Worm (Caenorhabditis elegans) whole organism, L4/young adult: ENCODE data around the gene C10A4.1.

Experiments used
- W03F9.2 ChIP-seq: fragments of 150-350 bp; optimal IDR thresholded peaks from 2 replicates; lab custom pipeline; 2014; ENCODE audit warnings: missing biosample characterization, missing genetic modification characterization
- dao-5 ChIP-seq: sonication (generic microtip); optimal IDR thresholded peaks from 2 replicates; lab custom pipeline; 2016; ENCODE audit warnings: missing genotype, missing genetic modification characterization, moderate library complexity, missing compliant biosample characterization
- him-1 ChIP-seq: sonication (generic microtip); optimal IDR thresholded peaks from 2 replicates; lab custom pipeline; 2016; ENCODE audit warnings: missing genotype, missing genetic modification reagents, missing genetic modification characterization, missing compliant biosample characterization

C10A4.1 gene

DNA sequence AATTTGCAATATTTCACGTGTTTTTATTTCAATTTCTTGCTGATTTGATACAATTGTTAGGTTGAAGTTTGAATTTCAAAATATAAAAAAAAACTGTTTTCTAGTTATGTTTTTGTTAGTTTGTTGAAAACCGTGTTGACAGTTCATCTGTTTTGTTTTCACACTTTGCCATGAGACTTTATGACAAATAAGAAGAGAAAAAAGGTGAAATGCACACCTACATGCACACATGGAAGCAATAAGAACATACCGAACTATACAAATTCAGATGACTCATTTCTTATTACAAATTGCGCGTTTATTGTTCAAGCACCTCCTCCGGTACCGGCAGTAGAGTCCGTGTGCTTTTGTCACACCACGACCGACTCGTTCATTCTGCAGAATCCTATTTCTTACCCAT lies 4.4 kb downstream of the C10A4.1 start, which contains the start of gene C10A4.9:
C10A4.9 (plus strand) TSS at position 301 of the 400 bp plus-strand sequence.
- TF ChIP-seq dao-5 (tag; lab: Kevin White, UChicago) (no peak), him-1 (tag; lab: Kevin White, UChicago) (no peak), W03F9.2 (no peak)

DNA sequence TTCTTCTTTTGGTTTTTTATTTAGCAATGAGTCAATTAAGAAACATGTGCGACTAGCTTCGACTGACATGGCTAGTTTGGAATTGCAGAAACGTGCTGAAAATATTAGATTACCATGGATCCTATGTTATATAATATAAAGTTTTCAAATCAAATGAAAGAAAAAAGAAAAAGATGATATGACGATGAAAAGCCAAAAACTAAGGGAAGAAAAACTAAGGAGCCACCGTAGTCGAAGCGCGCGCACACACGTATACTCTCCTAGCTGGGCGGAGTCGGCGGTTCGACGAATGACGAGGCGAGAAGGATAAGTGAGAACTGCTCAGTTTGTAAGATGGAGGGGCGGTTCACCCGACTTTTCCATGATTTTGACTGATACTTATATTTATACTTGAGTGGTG lies 8.6 kb downstream of the C10A4.1 start, which contains the start of gene mnm-2:
mnm-2 (minus strand) TSS at position 101 of the 400 bp plus-strand sequence.
- no peak for TF ChIP-seq dao-5 (tag; lab: Kevin White, UChicago)
- no peak for TF ChIP-seq W03F9.2
- no peak for TF ChIP-seq him-1 (tag; lab: Kevin White, UChicago)

DNA sequence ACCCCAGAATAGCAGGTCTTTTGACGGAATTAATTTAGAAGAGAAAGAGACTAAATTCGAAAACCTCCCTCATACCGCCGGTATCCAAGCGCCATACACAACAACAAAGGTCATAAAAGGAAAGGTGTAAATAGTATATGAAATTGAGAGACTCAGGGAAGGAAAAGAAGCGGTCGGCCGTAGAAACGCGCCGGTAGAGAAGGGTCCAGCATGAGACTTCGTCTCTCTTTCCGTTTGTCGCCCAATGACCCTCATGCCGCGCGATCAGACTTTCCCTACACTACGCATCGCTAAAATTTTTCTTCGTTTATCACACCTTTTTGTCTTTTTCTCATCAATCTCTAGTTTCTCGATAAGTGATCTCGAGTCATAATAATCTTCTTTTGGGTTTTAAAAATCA lies 14.3 kb downstream of the C10A4.1 start:
- TF ChIP-seq him-1 (tag; lab: Kevin White, UChicago) = no peak
- no peak for TF ChIP-seq dao-5 (tag; lab: Kevin White, UChicago)
- TF ChIP-seq W03F9.2 = no peak

DNA sequence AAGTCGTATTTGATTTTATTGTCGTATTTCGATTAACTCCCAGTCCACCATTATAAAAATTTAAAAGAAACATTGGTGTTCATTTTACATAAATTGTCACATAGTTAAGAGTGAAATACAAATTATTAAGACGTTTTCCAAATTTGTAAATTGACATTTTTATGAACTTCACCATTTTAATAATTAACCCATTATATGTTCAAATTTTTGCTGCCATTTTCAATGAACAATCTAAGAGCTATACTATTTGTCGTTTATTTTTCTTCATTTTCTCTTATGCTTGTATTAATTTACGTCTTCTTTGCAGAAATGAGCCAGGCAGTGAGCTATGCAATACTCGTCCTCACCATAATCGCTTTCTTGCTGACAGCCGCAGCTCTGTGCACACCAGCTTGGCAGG lies 15.0 kb downstream of the C10A4.1 start, which contains the start of gene clc-2:
clc-2 (plus strand) TSS at position 301 of the 400 bp plus-strand sequence.
- TF ChIP-seq W03F9.2 (no peak), him-1 (tag; lab: Kevin White, UChicago) (no peak), dao-5 (tag; lab: Kevin White, UChicago) (no peak)

DNA sequence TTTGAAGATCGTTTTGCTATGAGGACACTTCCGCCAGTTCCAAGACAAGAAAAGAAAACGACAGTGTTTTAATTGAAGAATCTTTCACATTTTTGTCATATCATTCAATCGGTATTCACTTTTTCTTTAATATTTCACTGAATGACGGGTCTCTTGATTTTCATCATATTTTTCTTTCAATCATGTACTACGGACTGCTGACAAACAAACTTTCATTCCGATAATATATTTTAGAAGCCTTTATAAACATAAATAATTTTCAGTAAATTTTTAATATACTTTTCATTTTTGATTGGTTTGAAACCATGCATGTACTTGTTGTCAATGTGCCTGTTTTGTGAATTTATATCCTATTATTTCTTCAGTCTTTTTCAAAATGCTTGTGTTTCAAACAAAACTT lies 17.1 kb downstream of the C10A4.1 start, which contains the start of gene clc-5:
clc-5 (plus strand) TSS at position 301 of the 400 bp plus-strand sequence.
- TF ChIP-seq W03F9.2 = no peak
- no peak for TF ChIP-seq dao-5 (tag; lab: Kevin White, UChicago)
- TF ChIP-seq him-1 (tag; lab: Kevin White, UChicago) = no peak

DNA sequence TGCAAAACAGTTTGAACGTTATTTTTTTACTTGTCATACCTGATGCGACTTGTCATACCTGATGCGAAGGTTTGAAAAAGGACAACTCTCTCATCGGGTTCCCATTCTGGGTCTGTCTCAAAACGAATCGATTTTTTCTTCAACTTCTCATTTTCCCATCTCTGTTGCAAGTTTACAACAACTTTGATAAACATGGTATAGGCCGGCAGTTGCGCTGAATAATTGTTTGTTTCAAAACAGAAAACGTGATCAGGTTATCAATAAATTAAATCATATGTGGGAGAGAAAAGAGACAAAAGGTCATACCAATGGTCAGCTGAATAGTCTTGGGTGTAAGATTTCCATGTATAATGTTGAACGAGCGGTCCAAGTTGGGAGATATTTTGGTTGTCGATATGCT lies 20.7 kb downstream of the C10A4.1 start:
- no peak for TF ChIP-seq dao-5 (tag; lab: Kevin White, UChicago)
- TF ChIP-seq him-1 (tag; lab: Kevin White, UChicago) = no peak
- no peak for TF ChIP-seq W03F9.2

DNA sequence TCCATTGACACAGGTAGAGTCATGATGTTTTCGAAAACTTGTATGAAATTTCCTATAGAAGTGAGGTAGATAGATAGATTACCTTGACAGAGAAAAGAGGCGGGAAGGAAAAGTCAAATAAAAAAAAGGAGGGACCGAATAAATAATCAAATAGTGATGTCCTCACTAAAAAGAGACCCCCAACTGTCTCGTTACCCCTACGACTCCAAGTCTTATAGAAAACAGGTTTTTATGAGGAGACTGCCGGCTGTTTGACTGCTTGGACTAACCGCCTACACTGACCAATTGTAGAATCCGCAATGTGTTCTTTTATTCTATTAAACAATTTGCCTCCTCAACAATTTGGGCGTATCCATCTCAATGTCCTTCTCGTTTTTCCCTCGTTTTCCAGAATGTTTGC lies 21.8 kb downstream of the C10A4.1 start, which contains the start of gene C01C10.2:
C01C10.2 (minus strand) TSS at position 170 of the 400 bp plus-strand sequence.
- TF ChIP-seq dao-5 (tag; lab: Kevin White, UChicago) (no peak), him-1 (tag; lab: Kevin White, UChicago) (no peak), W03F9.2 (no peak)

DNA sequence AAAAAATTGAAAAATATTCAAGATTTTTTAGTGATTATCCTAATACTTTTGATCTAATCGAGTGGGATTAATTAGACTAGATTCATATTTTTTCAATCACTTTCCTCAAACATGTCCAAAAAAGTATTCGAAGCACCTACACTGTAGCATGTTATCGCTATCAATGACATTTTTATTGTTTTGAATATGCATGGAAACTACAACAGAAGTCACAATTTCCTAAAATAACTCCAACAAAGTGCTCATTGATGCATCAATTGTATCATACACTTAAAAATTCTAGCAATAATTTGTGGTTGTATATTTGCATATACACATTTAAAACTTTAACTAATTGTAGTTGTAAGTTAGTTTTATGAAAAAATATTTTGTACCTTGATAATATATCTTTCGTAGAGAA lies 23.9 kb downstream of the C10A4.1 start:
- TF ChIP-seq W03F9.2 = no peak

DNA sequence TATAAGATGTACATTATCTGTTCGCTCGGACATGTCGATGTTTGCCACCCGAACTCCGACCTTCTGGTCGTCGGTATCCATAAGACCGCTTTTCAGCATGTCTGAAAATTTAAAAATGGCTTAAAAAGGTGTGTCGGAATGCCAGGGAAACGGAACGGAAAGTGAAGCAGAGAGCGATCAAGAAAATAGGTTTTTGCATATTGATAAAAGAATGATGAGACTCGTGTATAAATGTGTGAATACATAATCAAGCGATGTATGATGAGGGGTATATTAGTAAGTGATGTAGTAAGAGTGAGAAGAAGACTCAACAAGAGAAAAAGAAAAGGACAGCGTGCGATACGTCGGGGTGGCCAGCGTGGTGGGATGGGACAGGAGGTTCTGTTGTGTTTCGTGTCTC lies 26.3 kb downstream of the C10A4.1 start, which contains the start of gene acl-12:
acl-12 (minus strand) TSS at position 101 of the 400 bp plus-strand sequence.
- no peak for TF ChIP-seq dao-5 (tag; lab: Kevin White, UChicago)
- TF ChIP-seq him-1 (tag; lab: Kevin White, UChicago) = no peak
- TF ChIP-seq W03F9.2 = no peak

DNA sequence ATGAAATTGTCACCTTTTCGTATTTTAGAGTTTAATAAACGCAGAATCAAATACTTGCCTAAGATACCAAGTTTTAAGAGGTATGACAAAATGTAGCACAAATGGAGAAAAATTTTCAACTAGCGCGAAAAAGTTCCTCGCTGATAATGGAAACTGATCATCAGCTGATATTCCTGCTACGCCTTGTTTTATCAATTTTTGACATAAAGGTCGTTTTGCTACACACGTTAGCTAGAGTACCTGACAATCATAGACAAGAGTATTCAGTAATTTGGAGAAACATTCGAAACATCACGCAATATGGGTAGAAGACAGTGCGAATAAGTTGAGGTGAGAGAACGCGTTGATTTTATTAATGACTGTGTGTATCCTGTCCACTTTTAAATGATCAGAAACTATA lies 29.6 kb downstream of the C10A4.1 start:
- TF ChIP-seq W03F9.2 = no peak

DNA sequence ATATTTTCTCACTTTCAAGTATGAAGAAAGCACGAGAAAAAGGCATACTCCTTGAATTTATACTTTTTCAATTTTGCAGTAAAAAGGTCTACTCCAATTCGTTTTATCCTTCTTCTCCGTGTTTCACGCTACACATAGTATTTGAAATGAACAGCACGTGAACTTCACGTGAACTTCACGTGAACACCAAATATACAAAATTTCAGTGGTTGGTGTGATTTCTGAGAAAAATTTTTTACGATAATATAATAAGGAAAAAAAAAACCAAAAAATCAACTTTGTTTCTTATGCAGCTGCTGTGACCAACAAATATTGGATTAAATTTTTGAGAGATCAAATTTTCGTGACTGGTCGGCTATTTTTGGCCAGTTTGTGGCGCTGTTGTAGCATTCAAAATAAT lies 30.3 kb downstream of the C10A4.1 start:
- no peak for TF ChIP-seq W03F9.2
- TF ChIP-seq him-1 (tag; lab: Kevin White, UChicago) = no peak
- TF ChIP-seq dao-5 (tag; lab: Kevin White, UChicago) = no peak

DNA sequence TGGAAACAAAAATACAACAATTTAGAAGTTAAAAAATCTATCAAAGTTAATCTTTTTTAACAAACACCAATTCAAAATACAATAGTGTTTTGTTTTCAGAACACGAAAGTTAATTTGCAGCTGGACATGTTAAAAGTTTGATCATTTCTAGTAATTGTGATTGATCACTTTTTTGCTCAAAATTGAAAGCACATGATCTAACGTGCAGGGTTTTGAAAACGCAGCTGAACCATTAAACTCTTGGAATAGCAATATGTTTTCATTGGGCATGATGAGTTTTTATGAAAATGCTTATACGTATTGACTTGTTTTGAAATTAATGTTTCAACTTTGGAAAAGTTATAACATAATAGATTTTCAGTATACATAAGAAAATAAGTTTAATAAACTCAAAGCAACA lies 31.2 kb downstream of the C10A4.1 start:
- TF ChIP-seq W03F9.2 (no peak), him-1 (tag; lab: Kevin White, UChicago) (no peak), dao-5 (tag; lab: Kevin White, UChicago) (no peak)

DNA sequence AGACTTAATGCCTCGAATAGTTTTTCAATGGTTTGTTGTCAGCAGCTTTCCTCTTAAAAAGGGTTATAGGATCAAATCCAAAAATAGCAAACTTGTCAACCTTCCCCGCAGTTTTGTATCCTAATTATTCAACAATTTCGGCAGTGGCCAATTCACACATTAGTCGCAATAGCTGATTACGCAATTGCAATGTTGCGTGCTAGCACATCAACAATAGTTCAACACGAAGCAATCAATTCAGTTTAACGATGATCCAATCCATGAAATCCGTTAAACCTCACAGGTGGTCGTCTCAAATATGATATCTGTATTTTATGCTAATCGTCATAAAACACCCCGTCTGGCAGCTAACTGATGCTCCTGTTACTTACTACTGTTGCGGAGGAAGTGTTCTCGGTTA lies 36.4 kb downstream of the C10A4.1 start:
- no peak for TF ChIP-seq W03F9.2
- TF ChIP-seq him-1 (tag; lab: Kevin White, UChicago) = no peak
- TF ChIP-seq dao-5 (tag; lab: Kevin White, UChicago) = no peak

DNA sequence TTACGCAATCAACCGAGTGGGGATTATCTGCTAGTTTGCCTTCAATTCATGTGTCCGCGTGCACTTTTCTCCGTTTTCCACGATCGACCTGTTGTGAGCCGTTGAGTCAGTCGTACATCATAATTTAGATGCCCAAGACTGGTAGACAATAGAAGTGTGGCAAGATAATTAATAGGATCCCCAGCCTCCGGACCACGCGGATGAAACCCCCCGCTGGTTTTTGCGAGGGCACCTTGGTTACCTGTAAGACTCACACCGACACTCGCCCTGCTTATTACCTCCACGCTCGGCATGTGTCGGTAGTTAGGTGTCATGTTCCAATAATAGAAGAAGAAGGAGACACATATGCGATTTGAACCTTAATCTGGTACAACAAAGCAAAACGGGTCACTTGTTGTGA lies 39.8 kb downstream of the C10A4.1 start:
- no peak for TF ChIP-seq dao-5 (tag; lab: Kevin White, UChicago)
- no peak for TF ChIP-seq W03F9.2
- TF ChIP-seq him-1 (tag; lab: Kevin White, UChicago) = no peak

DNA sequence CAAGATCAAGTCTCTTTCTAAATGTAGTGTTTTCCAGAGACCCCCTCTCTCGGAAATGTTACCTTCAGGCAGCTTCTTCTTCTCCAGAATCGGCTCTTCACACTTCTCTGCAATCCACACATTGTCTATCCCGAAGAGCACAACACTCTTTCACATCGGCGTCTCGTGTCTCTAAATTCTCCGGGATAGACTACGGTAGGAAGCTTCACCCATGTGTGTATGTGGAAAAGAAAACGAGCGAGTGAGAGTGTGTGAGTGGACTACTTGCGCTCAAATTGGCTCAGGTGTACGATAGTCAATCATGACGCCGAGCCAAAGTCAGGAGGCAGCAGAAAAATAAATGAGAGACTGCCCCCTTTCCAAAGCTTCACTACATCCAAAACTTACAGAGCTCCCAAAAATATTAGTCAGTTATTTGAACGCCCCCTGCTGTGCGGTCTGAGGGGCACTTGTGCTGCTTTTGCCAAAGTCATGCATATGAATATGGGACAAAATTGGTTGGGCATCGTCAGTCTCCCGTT lies 41.0 kb downstream of the C10A4.1 start:
- TF ChIP-seq dao-5 (tag; lab: Kevin White, UChicago) (no peak), him-1 (tag; lab: Kevin White, UChicago) (no peak), W03F9.2 (no peak)
